Fruit fly (Drosophila melanogaster): ENCODE results near the gene Dyro.

dm6 chr3L:11310728-11311127, 15.0 kb upstream of the Dyro start:
- TF ChIP-seq CG8478 (optimal IDR thresholded peaks at IDR 0.05) (no peak), CTCF (optimal IDR thresholded peaks at IDR 0.05) (no peak)

Measured in S2 (cell line).